Worm (Caenorhabditis elegans): Measurements from ENCODE around the gene T24D5.4.

DNA sequence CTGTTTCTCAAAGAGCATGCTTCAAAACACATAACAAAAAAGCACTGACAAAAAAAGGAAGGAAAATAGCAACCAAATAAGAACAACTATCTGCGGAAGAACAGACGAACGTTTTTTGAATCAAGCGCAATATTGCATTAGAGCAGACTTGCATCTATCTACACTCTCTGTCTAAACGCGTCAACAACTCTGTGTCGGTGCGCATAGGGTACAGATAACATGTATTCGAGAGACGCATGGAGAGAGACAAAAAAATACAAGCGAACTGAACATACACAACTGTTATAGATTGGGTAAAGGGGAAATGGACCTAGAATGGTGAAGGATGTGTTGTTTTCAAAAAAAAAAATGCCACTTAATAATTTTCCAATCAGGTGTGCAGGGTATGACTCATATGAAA lies 38.0 kb downstream of the T24D5.4 start:
- TF ChIP-seq tbx-11 (GFP tag; IDR thresholded peaks at IDR 0.05) = no peak
- TF ChIP-seq sea-1 (GFP tag; conservative IDR thresholded peaks at IDR 0.05) = no peak
- no peak for TF ChIP-seq aly-1 (tag; optimal IDR thresholded peaks at IDR 0.05)
- no peak for TF ChIP-seq scrt-1 (GFP tag; IDR thresholded peaks at IDR 0.05)
- TF ChIP-seq ceh-13 (GFP tag; optimal IDR thresholded peaks at IDR 0.05) = no peak
- TF ChIP-seq F13C5.2 (tag; optimal IDR thresholded peaks at IDR 0.05) = no peak
- no peak for TF ChIP-seq hmbx-1 (tag; optimal IDR thresholded peaks at IDR 0.05)
- no peak for TF ChIP-seq ama-1 (optimal IDR thresholded peaks at IDR 0.05)
- TF ChIP-seq tra-4 (tag; optimal IDR thresholded peaks at IDR 0.05) = no peak
- TF ChIP-seq hnd-1 (tag; optimal IDR thresholded peaks at IDR 0.05) = no peak
- TF ChIP-seq tbx-37 (GFP tag; conservative IDR thresholded peaks at IDR 0.05) = no peak
- TF ChIP-seq hmg-4 (GFP tag; optimal IDR thresholded peaks at IDR 0.05) = no peak
